Worm (Caenorhabditis elegans) whole organism, L1 larva: ENCODE data around the gene F49E12.12.

Source experiments
- alr-1 ChIP-seq: fragments of 200-800 bp; sonication (Bioruptor generic); optimal IDR thresholded peaks from 2 replicates; lab custom pipeline; 2018; ENCODE audit warnings: borderline replicate concordance, mild to moderate bottlenecking, missing genetic modification characterization, missing compliant biosample characterization
- dpl-1 ChIP-seq, 3 experiments: fragments of 150-350 bp in 2 of 3; sonication (generic microtip) in 1 of 3; optimal IDR thresholded peaks; 2 replicates each; lab custom pipeline; 2014 to 2017; ENCODE audit warnings: missing biosample characterization in 3 of 3, missing genetic modification characterization in 3 of 3, missing genetic modification reagents in 3 of 3
- elt-2 ChIP-seq: sonication (generic microtip); optimal IDR thresholded peaks from 2 replicates; lab custom pipeline; 2016; ENCODE audit warnings: missing genetic modification characterization, mild to moderate bottlenecking, inconsistent platforms, missing compliant biosample characterization, missing genetic modification reagents
- fkh-8 ChIP-seq: sonication (generic microtip); optimal IDR thresholded peaks from 2 replicates; lab custom pipeline; 2016; ENCODE audit warnings: mild to moderate bottlenecking, missing genetic modification characterization, missing compliant biosample characterization
- hlh-4 ChIP-seq: sonication (generic microtip); optimal IDR thresholded peaks from 2 replicates; lab custom pipeline; 2016; ENCODE audit warnings: mild to moderate bottlenecking, missing genetic modification characterization, missing compliant biosample characterization
- lin-15B ChIP-seq: fragments of 150-350 bp; sonication (generic microtip); optimal IDR thresholded peaks from 3 replicates; lab custom pipeline; 2014; ENCODE audit warnings: missing biosample characterization, missing genetic modification characterization
- lsy-2 ChIP-seq, 2 experiments: fragments of 150-350 bp; optimal IDR thresholded peaks; 2 replicates each; lab custom pipeline; 2014; ENCODE audit warnings: missing biosample characterization in 2 of 2, missing genetic modification characterization in 2 of 2
- nhr-84 ChIP-seq: sonication (generic microtip); optimal IDR thresholded peaks from 2 replicates; lab custom pipeline; 2017; ENCODE audit warnings: missing biosample characterization, missing genetic modification characterization
- pqm-1 ChIP-seq: sonication (generic microtip); optimal IDR thresholded peaks from 3 replicates; lab custom pipeline; 2017; ENCODE audit warnings: missing biosample characterization, missing genetic modification characterization
- unc-62 ChIP-seq: fragments of 150-350 bp; optimal IDR thresholded peaks from 2 replicates; lab custom pipeline; 2014; ENCODE audit warnings: missing biosample characterization, missing genetic modification reagents, missing genetic modification characterization
- unc-98 ChIP-seq: fragments of 200-800 bp; sonication (Bioruptor generic); IDR thresholded peaks from 2 replicates; pipeline ENCODE4 v1.3.6; 2022; ENCODE audit warnings: missing genetic modification characterization, missing compliant biosample characterization

ce11 chrII:8358466-8358865 lies 22.8 kb upstream of the F49E12.12 start:
- TF ChIP-seq fkh-8 (tag; lab: Kevin White, UChicago): no peak
- TF ChIP-seq unc-62 (GFP tag; lab: Kevin White, UChicago): no peak
- TF ChIP-seq hlh-4 (tag; lab: Kevin White, UChicago): no peak
- no peak for TF ChIP-seq lsy-2 (tag; optimal IDR thresholded peaks at IDR 0.05; lab: Kevin White, UChicago)
- TF ChIP-seq lin-15B (tag; lab: Kevin White, UChicago): no peak
- no peak for TF ChIP-seq elt-2 (tag; lab: Kevin White, UChicago)
- TF ChIP-seq unc-98 (GFP tag; lab: Robert Waterston, UW): no peak
- TF ChIP-seq nhr-84 (tag; lab: Kevin White, UChicago): no peak
- no peak for TF ChIP-seq dpl-1 (GFP tag; optimal IDR thresholded peaks at IDR 0.05; lab: Kevin White, UChicago)
- no peak for TF ChIP-seq alr-1
- TF ChIP-seq pqm-1 (tag; lab: Kevin White, UChicago): no peak
